Worm (Caenorhabditis elegans) whole organism, young adult: ENCODE results near the gene F41G3.5.

Experiments
- B0336.3 ChIP-seq: fragments of 200-800 bp; sonication (Bioruptor generic); IDR thresholded peaks from 2 replicates; pipeline ENCODE4 v1.3.6; 2022; ENCODE audit warnings: missing genetic modification characterization, missing compliant biosample characterization
- C06A6.2 ChIP-seq: fragments of 200-800 bp; sonication (Bioruptor generic); conservative IDR thresholded peaks from 2 replicates; pipeline ENCODE4 v1.3.6; 2022; ENCODE audit warnings: missing genetic modification characterization, missing compliant biosample characterization
- F37B4.10 ChIP-seq: fragments of 200-800 bp; sonication (Bioruptor generic); IDR thresholded peaks from 2 replicates; pipeline ENCODE4 v1.3.6; 2022; ENCODE audit warnings: missing genetic modification characterization, missing compliant biosample characterization
- F57C9.4 ChIP-seq: sonication (generic microtip); optimal IDR thresholded peaks from 2 replicates; lab custom pipeline; 2017; ENCODE audit warnings: mild to moderate bottlenecking, missing genetic modification characterization, missing compliant biosample characterization
- K12H6.12 ChIP-seq: fragments of 200-800 bp; sonication (Bioruptor generic); optimal IDR thresholded peaks from 2 replicates; lab custom pipeline; 2018; ENCODE audit warnings: mild to moderate bottlenecking, missing genetic modification characterization, missing compliant biosample characterization
- T07F8.4 ChIP-seq: sonication (generic microtip); optimal IDR thresholded peaks from 2 replicates; lab custom pipeline; 2016; ENCODE audit warnings: mild to moderate bottlenecking, missing genetic modification characterization, moderate library complexity, missing compliant biosample characterization
- Y53G8AR.9 ChIP-seq: fragments of 200-800 bp; sonication (Bioruptor generic); conservative IDR thresholded peaks from 2 replicates; pipeline ENCODE4 v1.3.6; 2022; ENCODE audit warnings: missing genetic modification reagents, missing genetic modification characterization, missing compliant biosample characterization
- Y56A3A.18 ChIP-seq: fragments of 200-800 bp; sonication (Bioruptor generic); IDR thresholded peaks from 2 replicates; pipeline ENCODE4 v1.3.6; 2022; ENCODE audit warnings: missing genetic modification reagents, missing genetic modification characterization, missing compliant biosample characterization
- Y79H2A.3 ChIP-seq: fragments of 200-800 bp; sonication (Bioruptor generic); conservative IDR thresholded peaks from 2 replicates; pipeline ENCODE4 v1.3.6; 2022; ENCODE audit warnings: missing genetic modification reagents, missing genetic modification characterization, missing compliant biosample characterization
- akir-1 ChIP-seq: fragments of 200-800 bp; sonication (Bioruptor generic); optimal IDR thresholded peaks from 2 replicates; lab custom pipeline; 2018; ENCODE audit warnings: mild to moderate bottlenecking, missing genetic modification characterization, moderate library complexity, missing compliant biosample characterization
- aptf-2 ChIP-seq: fragments of 200-800 bp; sonication (Bioruptor generic); conservative IDR thresholded peaks from 2 replicates; pipeline ENCODE4 v1.3.6; 2022; ENCODE audit warnings: missing genetic modification reagents, missing genetic modification characterization, missing compliant biosample characterization
- ceh-100 ChIP-seq: fragments of 200-800 bp; sonication (Bioruptor generic); IDR thresholded peaks from 2 replicates; pipeline ENCODE4 v1.3.6; 2022; ENCODE audit warnings: missing genetic modification reagents, missing genetic modification characterization, missing compliant biosample characterization
- ceh-91 ChIP-seq: fragments of 200-800 bp; sonication (Bioruptor generic); IDR thresholded peaks from 2 replicates; pipeline ENCODE4 v1.3.6; 2022; ENCODE audit warnings: missing genetic modification reagents, missing genetic modification characterization, missing compliant biosample characterization
- dox-1 ChIP-seq: fragments of 200-800 bp; sonication (Bioruptor generic); IDR thresholded peaks from 2 replicates; pipeline ENCODE4 v1.3.6; 2022; ENCODE audit warnings: missing genetic modification reagents, missing genetic modification characterization, missing compliant biosample characterization
- egl-18 ChIP-seq: fragments of 200-800 bp; sonication (Bioruptor generic); IDR thresholded peaks from 2 replicates; pipeline ENCODE4 v1.3.6; 2022; ENCODE audit warnings: missing genetic modification reagents, missing genetic modification characterization, missing compliant biosample characterization
- egrh-3 ChIP-seq: fragments of 200-800 bp; sonication (Bioruptor generic); IDR thresholded peaks from 2 replicates; pipeline ENCODE4 v1.3.6; 2022; ENCODE audit warnings: missing genetic modification reagents, missing genetic modification characterization, missing compliant biosample characterization
- ets-4 ChIP-seq: fragments of 200-800 bp; sonication (Bioruptor generic); optimal IDR thresholded peaks from 2 replicates; lab custom pipeline; 2018; ENCODE audit warnings: mild to moderate bottlenecking, missing genetic modification characterization, missing compliant biosample characterization
- let-607 ChIP-seq, 2 experiments: fragments of 200-800 bp in 1 of 2; sonication (Bioruptor generic) in 1 of 2; sonication (generic microtip) in 1 of 2; optimal IDR thresholded peaks; 2 replicates each; lab custom pipeline; 2016 to 2018; ENCODE audit warnings: mild to moderate bottlenecking in 2 of 2, missing compliant biosample characterization in 2 of 2, missing genetic modification characterization in 2 of 2, moderate library complexity in 2 of 2, missing genotype in 1 of 2
- lin-26 ChIP-seq: fragments of 200-800 bp; sonication (Bioruptor generic); IDR thresholded peaks from 2 replicates; pipeline ENCODE4 v1.3.6; 2022; ENCODE audit warnings: missing genetic modification reagents, missing genetic modification characterization, missing compliant biosample characterization
- lin-40 ChIP-seq: sonication (generic microtip); optimal IDR thresholded peaks from 2 replicates; lab custom pipeline; 2016; ENCODE audit warnings: missing genetic modification characterization, mild to moderate bottlenecking, missing compliant biosample characterization, missing genotype, missing genetic modification reagents
- lin-54 ChIP-seq: fragments of 200-800 bp; sonication (Bioruptor generic); optimal IDR thresholded peaks from 2 replicates; lab custom pipeline; 2018; ENCODE audit warnings: mild to moderate bottlenecking, missing genetic modification characterization, missing compliant biosample characterization
- mcd-1 ChIP-seq: fragments of 200-800 bp; sonication (Bioruptor generic); IDR thresholded peaks from 2 replicates; pipeline ENCODE4 v1.3.6; 2022; ENCODE audit warnings: missing genetic modification reagents, missing genetic modification characterization, missing compliant biosample characterization
- mes-4 ChIP-seq: sonication (generic microtip); optimal IDR thresholded peaks from 2 replicates; lab custom pipeline; 2016; ENCODE audit warnings: missing genotype, missing genetic modification characterization, missing compliant biosample characterization
- nfya-2 ChIP-seq: fragments of 200-800 bp; sonication (Bioruptor generic); IDR thresholded peaks from 2 replicates; pipeline ENCODE4 v1.3.6; 2022; ENCODE audit warnings: missing genetic modification reagents, missing genetic modification characterization, missing compliant biosample characterization
- nhr-80 ChIP-seq: sonication (generic microtip); optimal IDR thresholded peaks from 2 replicates; lab custom pipeline; 2016; ENCODE audit warnings: missing genetic modification characterization, missing compliant biosample characterization
- nhr-90 ChIP-seq: sonication (generic microtip); optimal IDR thresholded peaks from 2 replicates; lab custom pipeline; 2016; ENCODE audit warnings: missing genotype, mild to moderate bottlenecking, missing genetic modification characterization, missing compliant biosample characterization
- pbrm-1 ChIP-seq: fragments of 200-800 bp; sonication (Bioruptor generic); IDR thresholded peaks from 2 replicates; pipeline ENCODE4 v1.3.6; 2022; ENCODE audit warnings: missing genetic modification reagents, missing genetic modification characterization, missing compliant biosample characterization
- rpc-1 ChIP-seq, 2 experiments: fragments of 150-350 bp in 1 of 2; sonication (generic microtip) in 1 of 2; optimal IDR thresholded peaks; 2 replicates each; lab custom pipeline; 2014 to 2018; ENCODE audit warnings: missing biosample characterization in 1 of 2, missing genetic modification characterization in 1 of 2, missing genetic modification reagents in 1 of 2, missing genotype in 1 of 2
- sea-2 ChIP-seq: fragments of 200-800 bp; sonication (Bioruptor generic); IDR thresholded peaks from 2 replicates; pipeline ENCODE4 v1.3.6; 2022; ENCODE audit warnings: missing genetic modification characterization, missing compliant biosample characterization
- snpc-1.1 ChIP-seq: sonication (generic microtip); optimal IDR thresholded peaks from 2 replicates; lab custom pipeline; 2017; ENCODE audit warnings: missing genetic modification characterization, mild to moderate bottlenecking, missing compliant biosample characterization, antibody characterized with exemption, moderate library complexity, missing genotype, missing genetic modification reagents; ENCODE audit not compliant: insufficient read depth
- snpc-3.4 ChIP-seq: sonication (generic microtip); optimal IDR thresholded peaks from 2 replicates; lab custom pipeline; 2017; ENCODE audit warnings: missing genetic modification characterization, mild to moderate bottlenecking, missing compliant biosample characterization, antibody characterized with exemption, moderate library complexity, missing genotype, missing genetic modification reagents
- zfh-2 ChIP-seq: fragments of 200-800 bp; sonication (Bioruptor generic); conservative IDR thresholded peaks from 2 replicates; pipeline ENCODE4 v1.3.6; 2022; ENCODE audit warnings: missing genetic modification reagents, missing genetic modification characterization, missing compliant biosample characterization
- ztf-6 ChIP-seq: fragments of 200-800 bp; sonication (Bioruptor generic); IDR thresholded peaks from 2 replicates; pipeline ENCODE4 v1.3.6; 2022; ENCODE audit warnings: missing genetic modification reagents, missing genetic modification characterization, missing compliant biosample characterization

F41G3.5 gene

ce11 chrII:6710596-6710995, 35.9 kb upstream of the F41G3.5 start:
- TF ChIP-seq zfh-2 (GFP tag; lab: Robert Waterston, UW) (peak; percentile 74), mes-4 (no peak), lin-26 (no peak), mcd-1 (GFP tag; lab: Robert Waterston, UW) (no peak), snpc-3.4 (tag; lab: Kevin White, UChicago) (no peak), sea-2 (GFP tag; lab: Robert Waterston, UW) (no peak), dox-1 (GFP tag; lab: Robert Waterston, UW) (0 out of 2 replicates have a peak, but pooled peaks have one; percentile 23)

ce11 chrII:6712177-6712981, 34.1 kb upstream of the F41G3.5 start, which contains the start of the genes dpy-10 and T14B4.19:
Gene dpy-10, minus strand, starts transcription at chrII:6712227.
Gene T14B4.19, minus strand, starts transcription at chrII:6712931.
- TF ChIP-seq zfh-2 (GFP tag; lab: Robert Waterston, UW), result no peak
- TF ChIP-seq lin-26, result no peak
- no peak for TF ChIP-seq F57C9.4 (tag; lab: Kevin White, UChicago)
- TF ChIP-seq F37B4.10, result no peak
- no peak for TF ChIP-seq egl-18 (GFP tag; lab: Robert Waterston, UW)
- no peak for TF ChIP-seq nfya-2 (GFP tag; lab: Robert Waterston, UW)
- no peak for TF ChIP-seq Y53G8AR.9 (GFP tag; lab: Robert Waterston, UW)
- no peak for TF ChIP-seq C06A6.2 (GFP tag; lab: Robert Waterston, UW)
- no peak for TF ChIP-seq ceh-91 (GFP tag; lab: Robert Waterston, UW)
- no peak for TF ChIP-seq lin-40 (tag; lab: Kevin White, UChicago)
- no peak for TF ChIP-seq nhr-90 (tag; lab: Kevin White, UChicago)
- no peak for TF ChIP-seq T07F8.4 (tag; lab: Kevin White, UChicago)
- TF ChIP-seq K12H6.12, result no peak
- no peak for TF ChIP-seq ets-4 (GFP tag; lab: Kevin White, UChicago)
- TF ChIP-seq rpc-1 (optimal IDR thresholded peaks at IDR 0.05; lab: Kevin White, UChicago), result no peak
- TF ChIP-seq rpc-1 (tag; optimal IDR thresholded peaks at IDR 0.05; lab: Kevin White, UChicago), result no peak
- TF ChIP-seq lin-54 (GFP tag; lab: Kevin White, UChicago), result no peak
- no peak for TF ChIP-seq pbrm-1

DNA sequence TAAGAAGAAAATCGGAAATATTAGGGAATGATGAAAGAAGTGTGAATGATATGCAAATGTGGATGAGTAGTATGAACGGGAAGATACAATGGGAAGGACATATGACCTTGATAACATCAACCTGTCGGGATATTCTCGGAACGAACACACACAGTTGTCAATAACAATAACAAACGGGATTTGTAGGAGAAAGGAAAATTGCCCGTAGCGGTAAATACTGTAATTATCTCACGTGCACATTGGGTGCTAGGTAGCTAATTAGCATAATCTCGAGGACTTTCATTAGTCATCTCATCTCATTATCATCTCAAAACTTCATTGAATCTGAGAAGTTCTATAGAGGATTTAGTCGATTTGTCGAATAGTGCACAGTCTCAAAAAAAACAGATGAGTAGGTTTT, 33.5 kb upstream of the F41G3.5 start:
- TF ChIP-seq aptf-2 (GFP tag; lab: Robert Waterston, UW) (no peak), egrh-3 (GFP tag; lab: Robert Waterston, UW) (no peak), Y79H2A.3 (no peak), mes-4 (no peak), Y56A3A.18 (no peak), B0336.3 (GFP tag; lab: Robert Waterston, UW) (no peak), ztf-6 (GFP tag; lab: Robert Waterston, UW) (no peak), nhr-80 (no peak), ceh-100 (GFP tag; lab: Robert Waterston, UW) (no peak), let-607 (tag; optimal IDR thresholded peaks at IDR 0.05; lab: Kevin White, UChicago) (no peak), akir-1 (GFP tag; lab: Kevin White, UChicago) (no peak), snpc-3.4 (tag; lab: Kevin White, UChicago) (no peak), nfya-2 (GFP tag; lab: Robert Waterston, UW) (no peak), snpc-1.1 (tag; lab: Kevin White, UChicago) (no peak)
